Fruit fly (Drosophila melanogaster) whole organism, prepupa: Measurements from ENCODE around the gene Sys1.
A peak's percentile ranks its signal among the peaks of the same experiment; 100 is the strongest.

Source experiments
- Blimp-1 ChIP-seq: fragments of 200-800 bp; sonication (Bioruptor generic); optimal IDR thresholded peaks from 3 replicates; lab custom pipeline; 2017; ENCODE audit warnings: missing biosample characterization, missing genetic modification characterization, mild to moderate bottlenecking, moderate library complexity, missing genetic modification reagents
- CG10631 ChIP-seq: fragments of 200-800 bp; sonication (Bioruptor generic); optimal IDR thresholded peaks from 2 replicates; lab custom pipeline; 2016; ENCODE audit warnings: missing biosample characterization, missing genetic modification characterization
- CG10669 ChIP-seq: fragments of 200-800 bp; sonication (Bioruptor generic); optimal IDR thresholded peaks from 3 replicates; lab custom pipeline; 2018; ENCODE audit warnings: missing biosample characterization, mild to moderate bottlenecking, missing genetic modification characterization, moderate library complexity
- CG11902 ChIP-seq: fragments of 200-800 bp; sonication (Bioruptor generic); optimal IDR thresholded peaks from 3 replicates; lab custom pipeline; 2016; ENCODE audit warnings: missing biosample characterization, missing genetic modification characterization
- CG15336 ChIP-seq: fragments of 200-800 bp; sonication (Bioruptor generic); IDR thresholded peaks from 2 replicates; pipeline ENCODE4 v1.3.6; 2022; ENCODE audit warnings: missing biosample characterization, missing genetic modification characterization
- CG1621 ChIP-seq: fragments of 200-800 bp; sonication (Bioruptor generic); optimal IDR thresholded peaks from 3 replicates; lab custom pipeline; 2018; ENCODE audit warnings: missing biosample characterization, mild to moderate bottlenecking, missing genetic modification characterization
- CG16779 ChIP-seq: fragments of 200-800 bp; sonication (Bioruptor generic); optimal IDR thresholded peaks from 3 replicates; lab custom pipeline; 2017; ENCODE audit warnings: missing biosample characterization, mild to moderate bottlenecking, missing genetic modification characterization
- CG3032 ChIP-seq: fragments of 200-800 bp; optimal IDR thresholded peaks from 2 replicates; lab custom pipeline; 2019; ENCODE audit warnings: missing biosample characterization, mild to moderate bottlenecking, missing genetic modification characterization, moderate library complexity
- CG31627 ChIP-seq: fragments of 200-800 bp; sonication (Bioruptor generic); optimal IDR thresholded peaks from 3 replicates; lab custom pipeline; 2016; ENCODE audit warnings: missing biosample characterization, missing genetic modification characterization
- CG34406 ChIP-seq: fragments of 200-800 bp; sonication (Bioruptor generic); optimal IDR thresholded peaks from 3 replicates; lab custom pipeline; 2016; ENCODE audit warnings: missing biosample characterization, missing genetic modification characterization
- CG4318 ChIP-seq: fragments of 200-800 bp; sonication (Bioruptor generic); optimal IDR thresholded peaks from 3 replicates; lab custom pipeline; 2017; ENCODE audit warnings: missing biosample characterization, mild to moderate bottlenecking, missing genetic modification characterization
- CG6163 ChIP-seq: fragments of 200-800 bp; sonication (Bioruptor generic); IDR thresholded peaks from 3 replicates; pipeline ENCODE4 v1.3.6; 2022; ENCODE audit warnings: missing biosample characterization, missing genetic modification characterization
- CG6276 ChIP-seq: fragments of 200-800 bp; sonication (Bioruptor generic); optimal IDR thresholded peaks from 2 replicates; lab custom pipeline; 2017; ENCODE audit warnings: missing biosample characterization, mild to moderate bottlenecking, missing genetic modification characterization
- CG6792 ChIP-seq: fragments of 200-800 bp; sonication (Bioruptor generic); optimal IDR thresholded peaks from 3 replicates; lab custom pipeline; 2016; ENCODE audit warnings: missing biosample characterization, missing genetic modification characterization
- CG8319 ChIP-seq: fragments of 200-800 bp; sonication (Bioruptor generic); optimal IDR thresholded peaks from 3 replicates; lab custom pipeline; 2016; ENCODE audit warnings: missing biosample characterization, missing genetic modification characterization
- CG8632 ChIP-seq: fragments of 200-800 bp; sonication (Bioruptor generic); optimal IDR thresholded peaks from 3 replicates; lab custom pipeline; 2016; ENCODE audit warnings: missing biosample characterization, missing genetic modification characterization
- Eip75B ChIP-seq: fragments of 200-800 bp; sonication (Bioruptor generic); optimal IDR thresholded peaks from 3 replicates; lab custom pipeline; 2016; ENCODE audit warnings: missing biosample characterization, missing genetic modification characterization
- Eip93F ChIP-seq: fragments of 200-800 bp; sonication (Bioruptor generic); optimal IDR thresholded peaks from 2 replicates; lab custom pipeline; 2016; ENCODE audit warnings: missing biosample characterization, mild to moderate bottlenecking, missing genetic modification characterization
- Gug ChIP-seq: fragments of 200-800 bp; sonication (Bioruptor generic); IDR thresholded peaks from 2 replicates; pipeline ENCODE4 v1.3.6; 2022; ENCODE audit warnings: missing biosample characterization, missing genetic modification characterization
- Met ChIP-seq: fragments of 200-800 bp; sonication (Bioruptor generic); optimal IDR thresholded peaks from 3 replicates; lab custom pipeline; 2016; ENCODE audit warnings: missing biosample characterization, missing genetic modification characterization
- Smox ChIP-seq: fragments of 200-800 bp; sonication (Bioruptor generic); optimal IDR thresholded peaks from 3 replicates; lab custom pipeline; 2016; ENCODE audit warnings: missing biosample characterization, missing genetic modification characterization
- Sox102F ChIP-seq: fragments of 200-800 bp; sonication (Bioruptor generic); optimal IDR thresholded peaks from 2 replicates; lab custom pipeline; 2016; ENCODE audit warnings: missing biosample characterization, mild to moderate bottlenecking, missing genetic modification characterization
- Sox14 ChIP-seq: fragments of 200-800 bp; sonication (Bioruptor generic); optimal IDR thresholded peaks from 3 replicates; lab custom pipeline; 2016; ENCODE audit warnings: missing biosample characterization, missing genetic modification characterization
- Sox15 ChIP-seq: fragments of 200-800 bp; sonication (Bioruptor generic); optimal IDR thresholded peaks from 3 replicates; lab custom pipeline; 2016; ENCODE audit warnings: missing biosample characterization, missing genetic modification characterization
- achi ChIP-seq: fragments of 200-800 bp; sonication (Bioruptor generic); optimal IDR thresholded peaks from 3 replicates; lab custom pipeline; 2016; ENCODE audit warnings: missing biosample characterization, missing genetic modification characterization
- acj6 ChIP-seq: fragments of 200-800 bp; sonication (Bioruptor generic); optimal IDR thresholded peaks from 3 replicates; lab custom pipeline; 2016; ENCODE audit warnings: missing biosample characterization, missing genetic modification characterization
- cyc ChIP-seq: fragments of 200-800 bp; sonication (Bioruptor generic); optimal IDR thresholded peaks from 3 replicates; lab custom pipeline; 2016; ENCODE audit warnings: missing biosample characterization, missing genetic modification characterization
- dac ChIP-seq: fragments of 200-800 bp; sonication (Bioruptor generic); optimal IDR thresholded peaks from 2 replicates; lab custom pipeline; 2017; ENCODE audit warnings: missing biosample characterization, mild to moderate bottlenecking, missing genetic modification characterization
- dsx ChIP-seq: fragments of 200-800 bp; optimal IDR thresholded peaks from 3 replicates; lab custom pipeline; 2019; ENCODE audit warnings: missing biosample characterization, mild to moderate bottlenecking, missing genetic modification characterization, moderate library complexity; ENCODE audit not compliant: poor library complexity, severe bottlenecking
- fkh ChIP-seq: fragments of 200-800 bp; sonication (Bioruptor generic); optimal IDR thresholded peaks from 3 replicates; lab custom pipeline; 2017; ENCODE audit warnings: missing biosample characterization, mild to moderate bottlenecking, missing genetic modification characterization, moderate library complexity
- lz ChIP-seq: fragments of 200-800 bp; sonication (Bioruptor generic); optimal IDR thresholded peaks from 3 replicates; lab custom pipeline; 2016; ENCODE audit warnings: missing biosample characterization, missing genetic modification characterization
- net ChIP-seq: fragments of 200-800 bp; sonication (Bioruptor generic); optimal IDR thresholded peaks from 3 replicates; lab custom pipeline; 2016; ENCODE audit warnings: missing biosample characterization, missing genetic modification characterization
- pdm3 ChIP-seq: fragments of 200-800 bp; sonication (Bioruptor generic); optimal IDR thresholded peaks from 3 replicates; lab custom pipeline; 2016; ENCODE audit warnings: missing biosample characterization, missing genetic modification characterization
- salr ChIP-seq, 2 experiments: fragments of 200-800 bp; sonication (Bioruptor generic); optimal IDR thresholded peaks; 3 replicates each; lab custom pipeline; 2016 to 2018; ENCODE audit warnings: missing biosample characterization in 2 of 2, missing genetic modification characterization in 2 of 2, mild to moderate bottlenecking in 1 of 2
- spab ChIP-seq: fragments of 200-800 bp; sonication (Bioruptor generic); optimal IDR thresholded peaks from 2 replicates; lab custom pipeline; 2017; ENCODE audit warnings: missing biosample characterization, mild to moderate bottlenecking, missing genetic modification characterization, missing genetic modification reagents

Sys1 gene

dm6 chr3R:8694110-8694826, 41.6 kb downstream of the Sys1 start (continued):
- TF ChIP-seq net (GFP tag; lab: Kevin White, UChicago) (peak; percentile 91), CG6276 (peak; percentile 95), lz (GFP tag; lab: Kevin White, UChicago) (no peak), CG10631 (GFP tag; lab: Kevin White, UChicago) (peak; percentile 47), acj6 (GFP tag; lab: Kevin White, UChicago) (peak; percentile 21), cyc (GFP tag; lab: Kevin White, UChicago) (no peak), CG1621 (tag; lab: Kevin White, UChicago) (no peak), pdm3 (peak; percentile 77), CG31627 (GFP tag; lab: Kevin White, UChicago) (no peak), achi (peak; percentile 79), CG11902 (GFP tag; lab: Kevin White, UChicago) (no peak), spab (GFP tag; lab: Kevin White, UChicago) (peak; percentile 88), Sox15 (GFP tag; lab: Kevin White, UChicago) (no peak), Eip75B (GFP tag; lab: Kevin White, UChicago) (peak; percentile 55), Gug (GFP tag; lab: Robert Waterston, UW) (peak; percentile 80), Eip93F (GFP tag; lab: Kevin White, UChicago) (no peak), Blimp-1 (no peak), CG8632 (GFP tag; lab: Kevin White, UChicago) (peak; percentile 73), dac (peak; percentile 62)

- TF ChIP-seq CG15336 (GFP tag; lab: Robert Waterston, UW): no peak
- TF ChIP-seq salr (GFP tag; optimal IDR thresholded peaks at IDR 0.05; lab: Kevin White, UChicago): no peak
- no peak for TF ChIP-seq CG16779 (tag; lab: Kevin White, UChicago)
- no peak for TF ChIP-seq Sox102F
- TF ChIP-seq Met (GFP tag; lab: Kevin White, UChicago): no peak
- TF ChIP-seq Eip75B (GFP tag; lab: Kevin White, UChicago): no peak
- TF ChIP-seq CG6276: no peak
- no peak for TF ChIP-seq CG3032 (tag; lab: Kevin White, UChicago)
- no peak for TF ChIP-seq dsx (GFP tag; lab: Kevin White, UChicago)
- no peak for TF ChIP-seq Smox (GFP tag; lab: Kevin White, UChicago)
- TF ChIP-seq CG6792: no peak
- no peak for TF ChIP-seq fkh (GFP tag; lab: Kevin White, UChicago)
- no peak for TF ChIP-seq Sox14 (GFP tag; lab: Kevin White, UChicago)
- no peak for TF ChIP-seq CG6163 (GFP tag; lab: Robert Waterston, UW)
- TF ChIP-seq, all 60 proteins: peak for 0
Measured at dm6 chr3R:8697772-8698259, 45.2 kb downstream of the Sys1 start, which contains the start of gene hb. hb (minus strand) TSS chr3R:8697822.

dm6 chr3R:8699230-8699629, 46.6 kb downstream of the Sys1 start:
- no peak for TF ChIP-seq Eip75B (GFP tag; lab: Kevin White, UChicago)
- TF ChIP-seq CG8319 (GFP tag; lab: Kevin White, UChicago): no peak
- no peak for TF ChIP-seq CG6163 (GFP tag; lab: Robert Waterston, UW)
- TF ChIP-seq dsx (GFP tag; lab: Kevin White, UChicago): no peak
- no peak for TF ChIP-seq CG4318 (GFP tag; lab: Kevin White, UChicago)
- no peak for TF ChIP-seq CG10669
- TF ChIP-seq fkh (GFP tag; lab: Kevin White, UChicago): no peak
- no peak for TF ChIP-seq CG34406 (GFP tag; lab: Kevin White, UChicago)
